Worm (Caenorhabditis elegans): Measurements from ENCODE around the gene cbp-2.

- TF ChIP-seq ets-4 (tag; optimal IDR thresholded peaks at IDR 0.05) (no peak), tbx-2 (tag; optimal IDR thresholded peaks at IDR 0.05) (no peak), ama-1 (optimal IDR thresholded peaks at IDR 0.05) (no peak), npax-4 (tag; optimal IDR thresholded peaks at IDR 0.05) (no peak), ztf-16 (tag; optimal IDR thresholded peaks at IDR 0.05) (no peak), zip-5 (tag; optimal IDR thresholded peaks at IDR 0.05) (no peak), sox-2 (GFP tag; IDR thresholded peaks at IDR 0.05) (no peak)
Measured at ce11 chrIII:9912501-9912900, 10.5 kb upstream of the cbp-2 start.

Data from whole organism, late embryonic.